Fruit fly (Drosophila melanogaster): ENCODE results near the gene Blos3.

The Blos3 gene

DNA sequence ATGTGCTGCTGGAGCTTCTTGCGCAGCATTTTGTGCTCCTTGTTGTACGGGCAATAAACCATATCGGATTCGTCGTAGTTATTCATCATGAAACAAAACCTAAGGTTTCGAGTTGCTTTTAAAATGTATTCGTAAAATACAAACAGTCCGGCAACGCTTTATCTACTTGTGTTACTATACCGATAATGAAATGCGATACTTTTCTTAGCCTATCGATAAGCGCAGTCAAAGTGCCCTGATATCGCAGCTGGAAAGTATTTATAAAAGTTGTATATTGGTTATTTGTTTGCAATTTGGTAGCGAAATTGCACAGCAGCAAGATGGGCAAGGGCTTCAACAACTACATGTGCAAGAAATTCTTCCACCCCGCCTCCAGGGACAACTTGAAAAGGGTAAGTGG lies 31.4 kb downstream of the Blos3 start, which contains the start of the genes arx and CG6843 (continued):
- TF ChIP-seq oc (tag; optimal IDR thresholded peaks at IDR 0.05), result no peak
- TF ChIP-seq CG16815 (GFP tag; optimal IDR thresholded peaks at IDR 0.05), result no peak
- TF ChIP-seq CG8359 (GFP tag; optimal IDR thresholded peaks at IDR 0.05; ENCODE audit: borderline replicate concordance), result no peak
- peak; percentile 70 for TF ChIP-seq sens (GFP tag)
- TF ChIP-seq Sin3A (optimal IDR thresholded peaks at IDR 0.05), result peak; percentile 58
- peak; percentile 22 for TF ChIP-seq CG12391 (tag; optimal IDR thresholded peaks at IDR 0.05)
- peak; percentile 73 for TF ChIP-seq CG1603 (tag; optimal IDR thresholded peaks at IDR 0.05)
- TF ChIP-seq CG16779 (GFP tag; IDR thresholded peaks at IDR 0.05), result no peak
- no peak for TF ChIP-seq gem (tag; optimal IDR thresholded peaks at IDR 0.05)
- TF ChIP-seq gro (GFP tag; optimal IDR thresholded peaks at IDR 0.05), result peak; percentile 61
- no peak for TF ChIP-seq croc (GFP tag; conservative IDR thresholded peaks at IDR 0.05)
- TF ChIP-seq ato (GFP tag; IDR thresholded peaks at IDR 0.05; ENCODE audit: partially characterized antibody), result peak; percentile 86
- no peak for TF ChIP-seq Spps (tag; optimal IDR thresholded peaks at IDR 0.05)
- TF ChIP-seq corto (GFP tag; optimal IDR thresholded peaks at IDR 0.05), result no peak
- TF ChIP-seq Taf1 (GFP tag; IDR thresholded peaks at IDR 0.05), result no peak

DNA sequence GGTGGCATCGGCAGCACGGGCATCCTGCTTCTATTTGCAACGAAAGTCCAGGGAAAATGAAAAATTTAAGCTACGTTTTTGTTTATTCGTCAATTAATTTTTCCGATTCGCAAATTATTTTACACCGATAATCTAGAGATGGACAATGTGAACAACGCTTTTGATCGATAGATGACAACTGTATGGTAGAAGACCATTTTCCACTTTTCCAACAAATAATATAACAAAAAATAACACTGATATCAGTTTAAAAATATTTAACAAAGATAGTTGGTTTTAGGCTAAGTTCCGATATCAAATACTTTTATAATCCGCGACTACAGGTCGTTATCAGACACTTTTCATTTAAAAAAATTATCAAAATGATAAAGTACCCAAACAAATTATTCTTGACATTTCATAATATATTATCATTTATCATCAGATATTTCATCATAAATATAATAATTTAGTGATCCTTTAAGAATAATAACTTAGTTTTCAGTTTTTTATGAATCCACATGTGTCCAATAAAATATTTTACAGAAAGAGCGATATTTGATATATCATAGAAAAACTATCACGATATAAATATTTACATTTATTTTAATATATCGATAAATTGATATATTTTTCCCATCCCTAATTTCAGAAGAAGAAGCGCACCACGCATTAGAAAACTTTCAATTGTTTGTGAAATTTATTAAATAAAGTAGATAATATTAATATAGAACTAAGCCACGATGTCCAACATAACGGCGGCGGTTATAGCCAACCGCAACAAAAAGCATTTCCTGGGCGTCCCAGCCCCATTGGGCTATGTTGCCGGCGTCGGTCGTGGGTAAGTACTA lies 35.0 kb downstream of the Blos3 start, which contains the start of the genes CSN1b and Prp6:
CSN1b (minus strand) TSS at position 159 of the 830 bp plus-strand sequence.
Prp6 (plus strand) TSS at position 601 of the 830 bp plus-strand sequence.
- peak; percentile 49 for TF ChIP-seq unc-4 (GFP tag; IDR thresholded peaks at IDR 0.05; ENCODE audit: partially characterized antibody)
- no peak for TF ChIP-seq Dek (tag; optimal IDR thresholded peaks at IDR 0.05)
- TF ChIP-seq CG42726 (GFP tag; IDR thresholded peaks at IDR 0.05; ENCODE audit: partially characterized antibody), result 0 out of 2 replicates have a peak, but pooled peaks have one; percentile 41
- no peak for TF ChIP-seq CG11723 (GFP tag; optimal IDR thresholded peaks at IDR 0.05)
- no peak for TF ChIP-seq CG18764 (GFP tag; optimal IDR thresholded peaks at IDR 0.05)
- peak; percentile 67 for TF ChIP-seq zen2 (GFP tag; IDR thresholded peaks at IDR 0.05; ENCODE audit: partially characterized antibody)
- no peak for TF ChIP-seq CG6854 (GFP tag; optimal IDR thresholded peaks at IDR 0.05)
- TF ChIP-seq CG17385 (GFP tag; optimal IDR thresholded peaks at IDR 0.05), result peak; percentile 82
- no peak for TF ChIP-seq run (tag; optimal IDR thresholded peaks at IDR 0.05)
- TF ChIP-seq amos (GFP tag; IDR thresholded peaks at IDR 0.05; ENCODE audit: partially characterized antibody), result peak; percentile 60
- TF ChIP-seq CG14050 (GFP tag; IDR thresholded peaks at IDR 0.05), result no peak
- TF ChIP-seq CG16815 (GFP tag; optimal IDR thresholded peaks at IDR 0.05), result no peak
- TF ChIP-seq CG7372 (GFP tag; IDR thresholded peaks at IDR 0.05), result no peak
- TF ChIP-seq D19B (GFP tag; optimal IDR thresholded peaks at IDR 0.05), result no peak
- peak; percentile 74 for TF ChIP-seq BEAF-32 (GFP tag; optimal IDR thresholded peaks at IDR 0.05)
- no peak for TF ChIP-seq oc (tag; optimal IDR thresholded peaks at IDR 0.05)
- TF ChIP-seq nau (GFP tag; optimal IDR thresholded peaks at IDR 0.05), result no peak
- TF ChIP-seq gce (GFP tag; IDR thresholded peaks at IDR 0.05), result no peak
- peak; percentile 57 for TF ChIP-seq CG6791 (GFP tag; IDR thresholded peaks at IDR 0.05; ENCODE audit: partially characterized antibody)
- no peak for TF ChIP-seq lbe (GFP tag; optimal IDR thresholded peaks at IDR 0.05)
- TF ChIP-seq CG8281 (tag; optimal IDR thresholded peaks at IDR 0.05), result no peak
- TF ChIP-seq aop (GFP tag; IDR thresholded peaks at IDR 0.05), result no peak
- TF ChIP-seq Ets97D (GFP tag; optimal IDR thresholded peaks at IDR 0.05), result no peak
- no peak for TF ChIP-seq vvl (GFP tag; IDR thresholded peaks at IDR 0.05)
- TF ChIP-seq CG2116 (GFP tag; optimal IDR thresholded peaks at IDR 0.05), result peak; percentile 52
- TF ChIP-seq Taf1 (GFP tag; IDR thresholded peaks at IDR 0.05), result no peak
- TF ChIP-seq row (GFP tag; IDR thresholded peaks at IDR 0.05), result peak; percentile 77
- TF ChIP-seq CG10267 (tag; optimal IDR thresholded peaks at IDR 0.05), result peak; percentile 27
- TF ChIP-seq disco-r (GFP tag; optimal IDR thresholded peaks at IDR 0.05), result no peak
- TF ChIP-seq CG4360 (GFP tag; IDR thresholded peaks at IDR 0.05), result no peak
- TF ChIP-seq kay (GFP tag; optimal IDR thresholded peaks at IDR 0.05), result no peak
- peak; percentile 15 for TF ChIP-seq Hr3 (GFP tag; optimal IDR thresholded peaks at IDR 0.05)
- no peak for TF ChIP-seq CG11504 (tag; optimal IDR thresholded peaks at IDR 0.05)
- TF ChIP-seq MESR4 (GFP tag; optimal IDR thresholded peaks at IDR 0.05), result peak; percentile 58
- TF ChIP-seq odd (GFP tag; optimal IDR thresholded peaks at IDR 0.05), result no peak
- no peak for TF ChIP-seq Spps (tag; optimal IDR thresholded peaks at IDR 0.05)
